ENCODE assay signal across 1 fruit fly cellular context in genomic region chr3L:17310509-17310908, dm6.
TF ChIP-seq lines count a peak whose summit lies in the region.

No protein-coding gene starts in this region.

TF ChIP-seq in whole organism, embryonic, 481 proteins besides CTCF, POLR2A, EP300 and RAD21 (continued from another document):
- TF ChIP-seq Sox102F (GFP tag; optimal IDR thresholded peaks at IDR 0.05; lab: Kevin White, UChicago) = peak; percentile 39
- TF ChIP-seq oc (tag; optimal IDR thresholded peaks at IDR 0.05; lab: Kevin White, UChicago) = no peak
- peak; percentile 14 for TF ChIP-seq CG6654 (GFP tag; optimal IDR thresholded peaks at IDR 0.05; lab: Kevin White, UChicago)
- TF ChIP-seq CG2116 (GFP tag; optimal IDR thresholded peaks at IDR 0.05; lab: Kevin White, UChicago) = no peak
- no peak for TF ChIP-seq abd-A (tag; optimal IDR thresholded peaks at IDR 0.05; lab: Kevin White, UChicago)
- 0 out of 3 replicates have a peak, but pooled peaks have one; percentile 54 for TF ChIP-seq ci (GFP tag; IDR thresholded peaks at IDR 0.05; lab: Robert Waterston, UW)
- TF ChIP-seq CG10209 (GFP tag; optimal IDR thresholded peaks at IDR 0.05; lab: Kevin White, UChicago) = no peak
- peak; percentile 19 for TF ChIP-seq CG12659 (GFP tag; optimal IDR thresholded peaks at IDR 0.05; lab: Kevin White, UChicago)
- TF ChIP-seq Jarid2 (GFP tag; optimal IDR thresholded peaks at IDR 0.05; lab: Kevin White, UChicago) = no peak
- peak; percentile 36 for TF ChIP-seq scrt (GFP tag; optimal IDR thresholded peaks at IDR 0.05; lab: Kevin White, UChicago)
- TF ChIP-seq Rfx (GFP tag; IDR thresholded peaks at IDR 0.05; lab: Robert Waterston, UW) = peak; percentile 54; the same call in 1 of the 2 replicates
- no peak for TF ChIP-seq disco-r (GFP tag; optimal IDR thresholded peaks at IDR 0.05; lab: Kevin White, UChicago)
- TF ChIP-seq CG4424 (GFP tag; optimal IDR thresholded peaks at IDR 0.05; lab: Kevin White, UChicago) = peak; percentile 15
- TF ChIP-seq trem (tag; optimal IDR thresholded peaks at IDR 0.05; lab: Kevin White, UChicago) = peak; percentile 10
- TF ChIP-seq CG17328 (GFP tag; IDR thresholded peaks at IDR 0.05; lab: Robert Waterston, UW) = 0 out of 2 replicates have a peak, but pooled peaks have one; percentile 45
- 0 out of 3 replicates have a peak, but pooled peaks have one; percentile 15 for TF ChIP-seq ase (GFP tag; IDR thresholded peaks at IDR 0.05; lab: Robert Waterston, UW)
- TF ChIP-seq schlank (tag; optimal IDR thresholded peaks at IDR 0.05; lab: Kevin White, UChicago) = no peak
- TF ChIP-seq Dek (tag; optimal IDR thresholded peaks at IDR 0.05; lab: Kevin White, UChicago) = peak; percentile 6
- TF ChIP-seq Trl (optimal IDR thresholded peaks at IDR 0.05; lab: Kevin White, UChicago) = no peak
- TF ChIP-seq Trl (GFP tag; optimal IDR thresholded peaks at IDR 0.05; lab: Kevin White, UChicago) = no peak
- no peak for TF ChIP-seq lbe (GFP tag; optimal IDR thresholded peaks at IDR 0.05; lab: Kevin White, UChicago)
- no peak for TF ChIP-seq crc (GFP tag; optimal IDR thresholded peaks at IDR 0.05; lab: Kevin White, UChicago)
- peak; percentile 54 for TF ChIP-seq BtbVII (GFP tag; optimal IDR thresholded peaks at IDR 0.05; lab: Kevin White, UChicago)
- no peak for TF ChIP-seq CG7963 (GFP tag; IDR thresholded peaks at IDR 0.05; lab: Robert Waterston, UW; ENCODE audit: partially characterized antibody)
- no peak for TF ChIP-seq Sry-β (GFP tag; optimal IDR thresholded peaks at IDR 0.05; lab: Kevin White, UChicago)
- TF ChIP-seq Max (GFP tag; optimal IDR thresholded peaks at IDR 0.05; lab: Kevin White, UChicago) = no peak
- no peak for TF ChIP-seq sim (GFP tag; IDR thresholded peaks at IDR 0.05; lab: Robert Waterston, UW)
- no peak for TF ChIP-seq CG5245 (GFP tag; optimal IDR thresholded peaks at IDR 0.05; lab: Kevin White, UChicago)
- peak; percentile 62 for TF ChIP-seq CG31441 (GFP tag; IDR thresholded peaks at IDR 0.05; lab: Robert Waterston, UW)
- TF ChIP-seq CG10147 (GFP tag; optimal IDR thresholded peaks at IDR 0.05; lab: Kevin White, UChicago) = peak; percentile 48
- TF ChIP-seq CG17186 (GFP tag; optimal IDR thresholded peaks at IDR 0.05; lab: Kevin White, UChicago) = no peak
- TF ChIP-seq aop (GFP tag; IDR thresholded peaks at IDR 0.05; lab: Robert Waterston, UW) = no peak
- TF ChIP-seq CG10654 (GFP tag; optimal IDR thresholded peaks at IDR 0.05; lab: Kevin White, UChicago) = no peak
- TF ChIP-seq Gug (GFP tag; IDR thresholded peaks at IDR 0.05; lab: Robert Waterston, UW) = 0 out of 4 replicates have a peak, but pooled peaks have one; percentile 22
- TF ChIP-seq Oli (tag; optimal IDR thresholded peaks at IDR 0.05; lab: Kevin White, UChicago) = peak; percentile 31
- TF ChIP-seq Fer1 (GFP tag; optimal IDR thresholded peaks at IDR 0.05; lab: Kevin White, UChicago) = peak; percentile 82
- no peak for TF ChIP-seq mirr (GFP tag; optimal IDR thresholded peaks at IDR 0.05; lab: Kevin White, UChicago)
- no peak for TF ChIP-seq zf30C (GFP tag; optimal IDR thresholded peaks at IDR 0.05; lab: Kevin White, UChicago)
- no peak for TF ChIP-seq Camta (GFP tag; optimal IDR thresholded peaks at IDR 0.05; lab: Kevin White, UChicago)
- TF ChIP-seq nom (GFP tag; optimal IDR thresholded peaks at IDR 0.05; lab: Kevin White, UChicago) = no peak
- TF ChIP-seq hkb (optimal IDR thresholded peaks at IDR 0.05; lab: Kevin White, UChicago) = no peak
- peak; percentile 77 for TF ChIP-seq hkb (GFP tag; IDR thresholded peaks at IDR 0.05; lab: Robert Waterston, UW)
- TF ChIP-seq CG15011 (GFP tag; optimal IDR thresholded peaks at IDR 0.05; lab: Kevin White, UChicago) = no peak
